Fruit fly (Drosophila melanogaster) whole organism: Measurements from ENCODE around the gene CG1824.

ENCODE experiments used
- CG8478 ChIP-seq: fragments of >200 bp; optimal IDR thresholded peaks from 2 replicates; lab custom pipeline; 2018; ENCODE audit warnings: inconsistent platforms
- Dll ChIP-seq: fragments of >200 bp; optimal IDR thresholded peaks from 2 replicates; lab custom pipeline; 2017
- EcR ChIP-seq, 2 experiments: fragments of >200 bp; optimal IDR thresholded peaks; 2 replicates each; lab custom pipeline; 2017; ENCODE audit warnings: missing biosample characterization in 2 of 2, missing genetic modification characterization in 2 of 2, missing genetic modification reagents in 2 of 2
- pan ChIP-seq: fragments of >200 bp; optimal IDR thresholded peaks from 2 replicates; lab custom pipeline; 2017
- psq ChIP-seq: fragments of >200 bp; optimal IDR thresholded peaks from 2 replicates; lab custom pipeline; 2017
- usp ChIP-seq: fragments of >200 bp; optimal IDR thresholded peaks from 2 replicates; lab custom pipeline; 2017; ENCODE audit warnings: missing biosample characterization, missing genetic modification characterization, mixed read lengths

Gene CG1824

DNA sequence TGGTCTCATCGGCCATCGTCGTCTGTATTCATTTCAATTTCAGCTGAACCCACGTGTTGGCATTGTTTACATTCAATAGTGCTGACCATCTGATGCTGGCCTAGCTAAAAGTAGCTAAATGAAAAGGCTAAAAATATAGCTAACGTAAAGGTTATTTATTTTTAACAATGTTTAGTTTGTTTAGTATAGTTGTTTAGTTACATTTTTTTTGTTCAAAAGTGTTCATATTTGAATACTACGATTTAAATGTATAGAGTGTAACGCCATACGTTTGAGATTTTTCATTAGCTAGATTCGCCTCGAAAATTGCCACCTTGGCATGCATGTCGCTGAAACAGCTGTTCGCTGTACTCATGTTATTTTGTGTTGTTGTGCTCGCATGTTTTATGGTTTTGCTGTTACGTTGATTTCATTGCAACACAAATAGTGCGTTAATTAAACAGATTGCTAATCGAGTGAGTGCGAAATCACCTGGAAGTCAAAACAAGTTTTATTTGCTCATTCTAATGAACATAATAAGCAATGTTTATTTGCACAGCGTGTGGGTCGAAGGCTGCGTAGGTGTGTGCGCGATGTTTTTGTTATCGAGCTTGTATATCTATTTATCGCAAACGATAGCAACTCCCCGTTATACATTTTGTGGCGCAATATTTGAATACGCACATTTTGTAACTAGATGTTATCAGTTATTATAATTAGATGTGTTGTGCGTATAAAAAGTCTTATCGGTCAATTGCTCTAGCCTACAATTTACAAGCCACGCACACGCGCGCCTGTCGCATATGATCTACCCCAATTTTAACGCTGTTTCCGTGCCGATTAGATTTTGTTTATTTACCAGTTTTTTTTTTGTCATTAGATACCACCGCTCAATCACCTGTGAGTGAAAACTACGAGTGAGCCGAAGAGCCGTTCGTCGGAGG lies 16.4 kb upstream of the CG1824 start, which contains the start of the genes CG1463 and Fpgs1:
CG1463 (minus strand) TSS at position 132 of the 923 bp plus-strand sequence.
Fpgs1 (plus strand) TSS at position 332 of the 923 bp plus-strand sequence.
- no peak for TF ChIP-seq Dll (lab: Kevin White, UChicago)

DNA sequence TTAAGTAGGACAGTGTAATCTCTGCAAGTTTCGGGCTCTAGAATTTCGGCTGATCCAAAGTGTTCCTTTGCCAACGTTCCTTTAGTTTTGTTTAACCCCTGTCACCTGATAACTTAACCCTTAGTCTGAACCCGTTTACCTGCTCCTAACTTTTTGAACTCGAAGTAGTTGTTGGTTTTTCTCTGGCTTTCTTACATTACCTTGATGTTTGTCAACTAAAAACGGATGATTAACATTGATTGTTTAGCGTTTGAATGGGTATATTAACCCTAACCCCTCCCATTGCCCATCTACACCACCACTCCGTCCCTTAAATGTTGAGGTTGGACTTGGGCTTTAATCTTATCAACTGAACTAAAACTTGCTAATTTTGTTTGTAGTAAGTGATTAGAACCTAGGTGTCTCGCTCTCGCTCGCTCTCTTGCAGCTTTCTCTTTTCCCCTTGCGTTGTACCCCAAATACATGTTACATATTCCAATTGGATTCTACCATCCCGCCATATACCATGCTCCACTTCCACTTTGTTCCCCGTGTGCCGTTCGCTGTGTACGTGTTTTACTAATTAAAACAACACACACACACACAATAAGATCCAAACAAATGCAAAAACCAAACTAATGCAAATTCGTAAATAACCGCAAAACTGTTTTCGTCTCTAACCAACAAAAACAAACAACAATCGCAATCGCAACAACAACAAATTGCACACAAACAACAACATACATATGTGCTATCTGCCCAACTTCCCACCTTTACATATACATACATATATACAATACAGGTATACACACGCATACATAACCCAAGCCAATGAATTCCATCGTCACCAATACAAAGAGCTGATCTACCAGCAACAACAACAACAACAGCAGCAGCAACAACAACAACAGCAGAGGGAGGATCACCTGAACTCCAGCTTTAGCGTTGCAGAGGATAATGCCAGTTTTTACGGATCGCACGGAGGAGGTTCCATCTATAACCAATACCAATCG lies 5.7 kb upstream of the CG1824 start:
- TF ChIP-seq EcR (GFP tag; optimal IDR thresholded peaks at IDR 0.05; lab: Kevin White, UChicago) (no peak), psq (lab: Kevin White, UChicago) (no peak), Dll (lab: Kevin White, UChicago) (no peak), usp (GFP tag; lab: Kevin White, UChicago) (no peak), pan (no peak), CG8478 (lab: Kevin White, UChicago) (no peak)

DNA sequence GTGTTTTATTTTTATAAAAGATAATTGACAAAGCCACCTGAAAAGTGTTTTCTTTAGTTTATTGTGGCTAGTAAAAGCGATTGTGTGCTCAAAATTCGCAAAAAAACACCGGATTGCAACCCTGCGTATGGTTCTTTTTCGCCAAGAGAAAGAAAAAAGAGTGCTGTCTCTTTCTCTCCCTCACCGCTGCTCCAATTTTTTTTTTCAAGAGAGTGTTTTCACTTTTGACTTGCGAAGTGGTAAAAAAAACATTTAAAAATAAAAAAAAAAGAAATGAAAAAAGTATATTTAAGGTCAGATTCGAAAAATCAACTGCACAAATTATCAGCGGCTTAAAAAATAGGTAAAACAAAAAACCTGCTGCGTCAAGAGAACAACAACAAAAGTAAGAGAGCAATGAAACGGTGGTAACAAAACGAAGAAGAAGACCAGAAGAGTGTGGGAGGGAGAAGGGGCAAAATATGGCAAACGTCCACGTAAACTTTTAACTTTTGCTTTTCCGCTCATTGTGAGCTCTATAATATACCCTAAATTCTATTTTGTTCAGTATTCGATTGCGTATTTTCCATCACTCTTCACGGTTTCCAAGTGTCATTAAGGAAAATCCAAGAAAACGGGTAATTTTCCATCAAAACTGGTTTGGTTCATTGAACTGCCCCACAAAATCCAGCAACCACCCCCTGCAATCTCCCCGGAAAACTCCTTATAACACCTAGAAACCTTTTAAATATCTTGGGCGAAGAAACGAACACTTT lies 1.1 kb upstream of the CG1824 start:
- no peak for TF ChIP-seq Dll (lab: Kevin White, UChicago)
- TF ChIP-seq usp (GFP tag; lab: Kevin White, UChicago) = no peak
- TF ChIP-seq CG8478 (lab: Kevin White, UChicago) = peak; percentile 18
- TF ChIP-seq EcR (GFP tag; optimal IDR thresholded peaks at IDR 0.05; lab: Kevin White, UChicago) = no peak
- TF ChIP-seq psq (lab: Kevin White, UChicago) = no peak
- no peak for TF ChIP-seq pan

DNA sequence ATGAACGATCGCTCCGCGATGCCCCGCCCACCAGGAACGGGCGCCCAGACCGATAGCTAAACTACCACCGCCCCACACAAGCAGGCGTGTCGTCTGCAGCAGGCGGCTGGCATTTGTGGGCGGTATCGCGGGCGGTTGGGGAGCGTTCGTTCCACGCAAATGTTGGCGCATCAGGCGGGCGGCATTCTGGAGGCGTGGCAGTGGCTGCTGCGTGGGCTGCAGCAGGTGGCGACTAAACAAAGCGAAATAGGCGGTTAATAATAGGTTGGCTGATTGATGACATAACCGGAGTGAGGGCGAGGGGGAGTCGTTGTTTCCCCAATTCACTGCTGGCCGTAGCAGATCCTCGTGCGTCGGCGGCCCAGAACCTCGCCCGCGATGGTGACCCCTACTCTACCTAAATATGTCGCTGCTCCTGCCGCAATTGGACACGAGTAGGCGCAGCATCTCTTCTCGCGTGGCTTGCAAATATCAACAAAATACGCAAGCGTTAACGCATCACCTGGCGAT lies 269 bp downstream of the CG1824 start:
- TF ChIP-seq usp (GFP tag; lab: Kevin White, UChicago) = no peak
- TF ChIP-seq CG8478 (lab: Kevin White, UChicago) = no peak
- no peak for TF ChIP-seq psq (lab: Kevin White, UChicago)
- no peak for TF ChIP-seq pan
- peak; percentile 30 for TF ChIP-seq Dll (lab: Kevin White, UChicago)
- no peak for TF ChIP-seq EcR (GFP tag; optimal IDR thresholded peaks at IDR 0.05; lab: Kevin White, UChicago)

DNA sequence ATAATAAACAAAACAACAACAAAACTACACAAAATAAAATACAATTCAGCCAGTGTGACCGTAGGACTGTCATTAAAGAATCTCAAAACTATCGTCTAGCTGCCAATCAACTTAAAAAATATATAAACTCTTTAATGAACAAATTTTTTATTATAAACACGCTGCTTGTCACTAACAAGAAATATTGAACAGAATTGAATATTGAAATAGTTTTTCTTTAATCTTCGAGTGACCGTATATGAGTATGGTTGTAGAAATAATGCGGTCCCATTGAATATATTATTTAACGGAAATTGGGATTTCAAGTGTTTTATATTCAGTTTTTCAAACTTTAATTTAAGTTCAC lies 3.3 kb downstream of the CG1824 start, which contains the start of gene LIMK1:
LIMK1 (minus strand) TSS at position 73 of the 346 bp plus-strand sequence.
- no peak for TF ChIP-seq pan

DNA sequence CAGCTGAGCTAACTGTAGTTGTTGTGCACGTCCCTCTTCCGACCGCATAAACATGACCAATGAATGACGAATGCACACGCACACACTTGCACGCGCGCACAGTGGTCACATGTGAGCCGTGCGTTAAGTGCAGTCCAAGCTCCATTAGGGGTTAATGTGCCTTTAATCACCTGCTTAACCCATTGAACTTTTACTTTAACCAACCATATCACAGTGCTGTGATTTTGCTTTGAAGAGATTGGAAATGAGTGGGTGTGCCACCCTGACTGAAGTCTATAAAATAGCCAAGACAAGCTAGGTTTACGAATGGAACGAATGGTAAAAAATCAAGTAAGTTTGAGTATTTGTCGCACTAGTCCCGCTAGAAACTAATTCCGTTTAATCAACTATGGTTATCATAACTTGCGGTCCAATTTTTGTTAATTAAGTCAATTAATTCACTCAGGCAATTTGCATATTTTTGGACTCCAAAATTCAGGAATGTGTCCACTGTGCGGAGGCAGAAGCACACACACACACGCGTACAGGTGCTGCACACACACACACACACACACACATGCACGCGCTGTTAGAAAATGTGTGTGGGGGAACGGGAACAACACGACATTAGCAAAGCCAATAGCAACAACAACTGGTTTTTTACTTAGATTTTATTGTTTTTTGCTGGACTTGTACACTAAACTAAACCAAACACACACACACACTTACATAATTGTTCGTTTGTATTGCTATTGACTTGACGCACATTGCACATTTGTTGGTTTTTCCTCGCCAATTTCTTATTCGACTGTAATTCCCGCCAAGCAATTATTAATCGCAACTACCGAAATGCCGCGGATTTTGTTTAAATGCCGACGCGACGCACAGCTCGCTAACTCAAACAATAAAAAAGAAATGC lies 4.0 kb downstream of the CG1824 start:
- TF ChIP-seq Dll (lab: Kevin White, UChicago) (no peak), pan (no peak), CG8478 (lab: Kevin White, UChicago) (peak; percentile 9)

DNA sequence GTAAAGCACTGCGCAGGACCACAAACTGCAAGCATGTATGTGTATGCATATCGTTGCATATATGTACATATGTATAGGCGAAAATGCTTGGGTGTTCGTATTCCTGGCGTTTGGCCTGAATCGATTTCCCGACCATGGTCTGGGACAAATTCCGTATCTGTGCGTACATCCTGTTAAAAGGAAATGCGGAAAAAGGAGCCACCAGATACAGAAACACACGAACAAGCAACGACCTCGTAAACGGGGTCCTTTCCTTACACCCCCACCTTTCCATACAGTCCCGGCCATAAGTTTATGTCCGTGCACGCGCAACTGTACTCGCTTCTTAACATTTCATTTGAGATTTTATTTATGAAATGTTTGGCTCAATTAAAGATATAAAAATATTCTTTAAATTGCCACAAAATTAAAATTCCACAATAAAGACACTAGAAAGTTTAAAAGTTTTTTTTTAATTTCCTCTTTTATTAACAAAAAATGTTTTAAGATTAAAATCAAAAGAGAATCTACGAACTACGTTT lies 11.5 kb downstream of the CG1824 start:
- TF ChIP-seq CG8478 (lab: Kevin White, UChicago) = no peak
- TF ChIP-seq pan = no peak
- no peak for TF ChIP-seq Dll (lab: Kevin White, UChicago)
- no peak for TF ChIP-seq usp (GFP tag; lab: Kevin White, UChicago)
- TF ChIP-seq EcR (GFP tag; optimal IDR thresholded peaks at IDR 0.05; lab: Kevin White, UChicago) = no peak
- TF ChIP-seq psq (lab: Kevin White, UChicago) = no peak

DNA sequence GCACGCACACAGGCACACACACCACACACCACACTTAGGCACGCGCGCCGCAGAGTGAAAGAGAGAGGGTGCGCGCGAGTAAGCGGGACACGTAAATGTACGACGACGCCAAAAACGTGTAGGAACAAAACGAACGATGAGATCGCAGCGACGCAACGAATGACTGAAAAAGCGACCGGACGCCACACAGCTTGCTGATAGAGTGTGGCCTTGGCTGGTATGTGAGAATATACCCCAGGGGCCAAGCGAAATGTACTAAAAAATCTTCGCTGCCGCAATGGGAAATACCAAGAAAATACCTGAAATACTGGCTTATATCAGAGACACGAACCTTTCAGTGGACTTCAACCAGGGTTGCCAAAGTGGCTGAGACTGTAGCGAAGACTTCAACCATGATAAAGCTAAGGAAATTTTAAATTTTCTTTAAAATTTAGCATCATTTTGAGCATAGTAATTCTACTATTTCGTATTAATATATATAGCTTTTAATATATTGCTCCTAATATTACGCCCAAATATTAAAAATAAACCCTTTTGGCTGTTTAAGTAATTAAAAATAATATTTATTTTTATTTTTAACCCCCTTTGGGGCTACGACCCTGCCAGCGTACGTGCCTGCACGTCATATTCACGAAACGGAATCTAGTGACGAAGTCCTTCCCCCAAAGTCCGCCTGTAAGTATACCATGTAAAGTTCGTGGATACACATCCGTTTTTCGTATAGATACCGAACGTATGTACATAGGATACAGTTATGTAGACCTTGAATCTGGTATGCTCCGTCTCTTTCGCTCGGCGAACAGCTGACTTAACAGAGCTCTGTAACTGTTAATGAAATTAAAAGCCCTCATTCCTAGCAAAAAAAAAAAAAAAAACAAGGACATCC lies 12.2 kb downstream of the CG1824 start, which contains the start of gene Pits:
Pits (minus strand) TSS at position 210 of the 886 bp plus-strand sequence.
- TF ChIP-seq CG8478 (lab: Kevin White, UChicago) (no peak), pan (no peak), usp (GFP tag; lab: Kevin White, UChicago) (no peak), EcR (GFP tag; optimal IDR thresholded peaks at IDR 0.05; lab: Kevin White, UChicago) (no peak)

DNA sequence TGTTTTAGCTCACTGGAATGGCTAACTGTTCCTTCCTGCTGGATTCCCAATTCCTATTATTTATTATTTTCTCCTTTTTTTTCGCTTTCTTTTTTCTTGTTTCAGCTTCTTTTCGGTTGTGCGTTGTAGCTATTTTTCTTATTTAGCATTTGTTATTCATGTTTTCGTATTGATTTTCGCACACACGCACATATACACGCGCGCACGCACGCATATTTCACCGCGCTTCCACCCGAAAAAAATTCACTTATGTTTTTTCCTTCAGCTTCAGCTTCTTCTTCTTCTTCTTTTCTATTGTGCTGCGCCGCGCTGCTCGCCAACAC lies 12.8 kb downstream of the CG1824 start:
- TF ChIP-seq pan = no peak
- no peak for TF ChIP-seq CG8478 (lab: Kevin White, UChicago)
- no peak for TF ChIP-seq usp (GFP tag; lab: Kevin White, UChicago)
- no peak for TF ChIP-seq Dll (lab: Kevin White, UChicago)
- TF ChIP-seq EcR (GFP tag; optimal IDR thresholded peaks at IDR 0.05; lab: Kevin White, UChicago) = no peak
- no peak for TF ChIP-seq psq (lab: Kevin White, UChicago)
